Worm (Caenorhabditis elegans): ENCODE data around the gene T01H3.5.
A peak's percentile ranks its signal among the peaks of the same experiment; 100 is the strongest.

Gene T01H3.5

DNA sequence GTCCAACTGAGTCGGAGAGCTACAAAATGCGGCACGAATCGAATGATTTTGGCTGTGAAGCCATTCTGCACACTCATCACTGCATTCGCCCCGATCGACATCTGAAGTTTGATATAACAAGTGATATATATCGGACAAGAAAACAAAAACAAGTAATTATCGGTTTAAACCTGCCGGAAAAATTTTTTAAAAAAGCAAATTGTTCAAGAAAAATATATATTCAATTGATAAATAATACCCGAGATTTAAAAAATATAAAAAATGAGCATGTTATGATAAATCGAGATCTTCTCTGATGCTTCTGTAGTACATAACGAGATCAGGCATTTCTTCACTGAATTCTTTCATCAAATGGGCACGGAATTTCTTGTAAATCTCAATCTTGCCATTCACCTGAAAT, 25.7 kb upstream of the T01H3.5 start, which contains the start of gene T09A5.5:
Gene T09A5.5 (minus strand): TSS at position 101 of the 400 bp plus-strand sequence.
- TF ChIP-seq hlh-1 (tag; optimal IDR thresholded peaks at IDR 0.05) (no peak), nhr-76 (tag; optimal IDR thresholded peaks at IDR 0.05) (no peak), ces-1 (GFP tag; optimal IDR thresholded peaks at IDR 0.05) (no peak), ztf-11 (tag; optimal IDR thresholded peaks at IDR 0.05) (no peak), sem-2 (GFP tag; optimal IDR thresholded peaks at IDR 0.05) (no peak), elt-3 (tag; optimal IDR thresholded peaks at IDR 0.05) (no peak), unc-39 (tag; optimal IDR thresholded peaks at IDR 0.05) (no peak), ceh-43 (GFP tag; optimal IDR thresholded peaks at IDR 0.05) (no peak), nhr-12 (tag; optimal IDR thresholded peaks at IDR 0.05) (no peak), tbx-8 (GFP tag; optimal IDR thresholded peaks at IDR 0.05) (no peak), M03D4.4 (tag; optimal IDR thresholded peaks at IDR 0.05) (no peak), cnd-1 (tag; optimal IDR thresholded peaks at IDR 0.05) (no peak), ceh-83 (GFP tag; optimal IDR thresholded peaks at IDR 0.05) (no peak), blmp-1 (tag; optimal IDR thresholded peaks at IDR 0.05) (no peak), unc-120 (tag; optimal IDR thresholded peaks at IDR 0.05; ENCODE audit: poor library complexity, severe bottlenecking) (no peak), elt-1 (tag; optimal IDR thresholded peaks at IDR 0.05; ENCODE audit: borderline replicate concordance, insufficient read depth) (no peak), nhr-237 (tag; optimal IDR thresholded peaks at IDR 0.05) (no peak), mep-1 (tag; optimal IDR thresholded peaks at IDR 0.05) (no peak)

DNA sequence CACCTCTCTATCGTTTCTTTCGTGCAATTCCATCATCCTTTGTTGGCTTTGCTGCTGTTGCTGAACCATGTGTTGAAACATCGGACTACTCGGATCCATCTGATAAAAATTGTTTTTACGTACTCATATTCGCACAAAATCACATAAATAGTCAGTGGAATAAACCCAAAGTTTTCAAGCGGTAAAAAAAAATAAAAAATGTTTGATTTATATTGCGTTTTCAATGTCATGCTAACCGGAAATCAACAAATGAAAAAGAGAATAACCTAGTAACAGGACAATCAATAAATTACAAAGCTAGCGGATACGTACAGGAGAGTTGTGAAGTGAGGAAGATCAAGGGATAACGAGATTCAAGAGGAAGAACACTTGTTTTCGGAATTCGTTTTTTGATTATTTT, 24.5 kb upstream of the T01H3.5 start, which contains the start of gene mdt-10:
Gene mdt-10 (minus strand): TSS at position 101 of the 400 bp plus-strand sequence.
- TF ChIP-seq snpc-4 (tag; optimal IDR thresholded peaks at IDR 0.05): no peak
- no peak for TF ChIP-seq unc-120 (tag; optimal IDR thresholded peaks at IDR 0.05; ENCODE audit: poor library complexity, severe bottlenecking)
- no peak for TF ChIP-seq zip-8 (tag; optimal IDR thresholded peaks at IDR 0.05)
- no peak for TF ChIP-seq nhr-28 (tag; optimal IDR thresholded peaks at IDR 0.05)
- no peak for TF ChIP-seq tbx-8 (GFP tag; optimal IDR thresholded peaks at IDR 0.05)
- TF ChIP-seq cnd-1 (tag; optimal IDR thresholded peaks at IDR 0.05): no peak
- no peak for TF ChIP-seq ztf-11 (tag; optimal IDR thresholded peaks at IDR 0.05)
- TF ChIP-seq lsy-2 (tag; optimal IDR thresholded peaks at IDR 0.05): no peak
- no peak for TF ChIP-seq elt-3 (tag; optimal IDR thresholded peaks at IDR 0.05)
- TF ChIP-seq mab-5 (tag; optimal IDR thresholded peaks at IDR 0.05): no peak
- TF ChIP-seq unc-62 (GFP tag; optimal IDR thresholded peaks at IDR 0.05): no peak
- TF ChIP-seq nhr-2 (tag; optimal IDR thresholded peaks at IDR 0.05): no peak
- TF ChIP-seq ceh-83 (GFP tag; optimal IDR thresholded peaks at IDR 0.05): no peak
- no peak for TF ChIP-seq ces-1 (GFP tag; optimal IDR thresholded peaks at IDR 0.05)
- TF ChIP-seq ham-2 (GFP tag; optimal IDR thresholded peaks at IDR 0.05): no peak
- TF ChIP-seq M03D4.4 (tag; optimal IDR thresholded peaks at IDR 0.05): no peak
- no peak for TF ChIP-seq drap-1 (GFP tag; optimal IDR thresholded peaks at IDR 0.05)
- TF ChIP-seq unc-39 (tag; optimal IDR thresholded peaks at IDR 0.05): no peak
- no peak for TF ChIP-seq lin-32 (GFP tag; optimal IDR thresholded peaks at IDR 0.05)

DNA sequence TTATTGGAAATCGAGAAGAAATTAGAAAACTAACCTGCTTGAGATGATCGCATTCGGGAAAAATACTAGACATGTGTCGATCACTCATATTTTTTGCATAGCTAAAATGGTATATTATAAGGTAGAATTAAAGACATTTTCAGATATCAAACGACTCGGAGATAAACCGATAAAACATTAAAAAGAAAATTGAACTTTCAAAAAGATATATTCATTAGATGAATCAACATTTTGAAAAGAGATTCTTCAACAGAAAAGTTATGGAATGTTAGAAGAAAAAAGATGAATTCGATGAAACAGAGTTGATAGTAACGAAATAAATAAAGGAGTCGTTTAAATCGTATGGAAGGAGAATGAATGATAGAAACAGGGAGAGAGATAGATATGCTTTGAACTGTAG, 23.8 kb upstream of the T01H3.5 start, which contains the start of gene mdmh-35:
Gene mdmh-35 (minus strand): TSS at position 101 of the 400 bp plus-strand sequence.
- no peak for TF ChIP-seq nhr-12 (tag; optimal IDR thresholded peaks at IDR 0.05)
- no peak for TF ChIP-seq unc-39 (tag; optimal IDR thresholded peaks at IDR 0.05)
- no peak for TF ChIP-seq nhr-2 (tag; optimal IDR thresholded peaks at IDR 0.05)
- no peak for TF ChIP-seq ces-1 (GFP tag; optimal IDR thresholded peaks at IDR 0.05)
- TF ChIP-seq mab-5 (tag; optimal IDR thresholded peaks at IDR 0.05): no peak
- no peak for TF ChIP-seq ztf-11 (tag; optimal IDR thresholded peaks at IDR 0.05)
- no peak for TF ChIP-seq hlh-1 (tag; optimal IDR thresholded peaks at IDR 0.05)
- no peak for TF ChIP-seq mls-2 (tag; optimal IDR thresholded peaks at IDR 0.05)
- no peak for TF ChIP-seq zip-8 (tag; optimal IDR thresholded peaks at IDR 0.05)
- no peak for TF ChIP-seq ceh-43 (GFP tag; optimal IDR thresholded peaks at IDR 0.05)
- TF ChIP-seq unc-62 (GFP tag; optimal IDR thresholded peaks at IDR 0.05): no peak
- no peak for TF ChIP-seq blmp-1 (tag; optimal IDR thresholded peaks at IDR 0.05)
- TF ChIP-seq nhr-237 (tag; optimal IDR thresholded peaks at IDR 0.05): no peak
- no peak for TF ChIP-seq nhr-76 (tag; optimal IDR thresholded peaks at IDR 0.05)
- TF ChIP-seq nhr-28 (tag; optimal IDR thresholded peaks at IDR 0.05): no peak

DNA sequence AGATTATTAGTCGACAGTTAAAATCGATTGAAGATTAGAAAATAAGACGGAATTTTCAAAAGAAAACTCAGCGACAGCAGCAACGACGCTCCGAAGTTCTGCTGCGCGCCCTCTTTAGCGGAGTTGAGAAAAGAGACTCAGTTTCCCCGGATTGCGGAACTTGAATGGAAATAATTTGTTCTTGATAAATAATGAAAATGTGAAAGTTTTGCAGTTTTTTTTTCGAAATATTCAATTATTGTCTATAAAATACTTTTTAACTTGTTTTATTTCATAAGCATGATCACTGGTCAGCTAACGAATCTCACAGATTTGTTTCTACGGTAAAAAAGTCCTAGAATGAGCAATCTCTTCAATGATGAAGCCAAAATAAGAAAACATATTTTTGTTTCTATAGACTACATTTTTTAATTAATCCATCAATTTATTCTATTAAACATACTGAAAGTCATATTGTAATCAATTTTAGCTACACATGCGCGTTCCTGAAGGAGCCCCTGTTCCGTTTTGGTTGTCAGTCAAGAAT, 21.9 kb upstream of the T01H3.5 start, which contains the start of the genes cec-3 and T09A5.15:
Gene cec-3 (minus strand): TSS at position 116 of the 526 bp plus-strand sequence.
Gene T09A5.15 (plus strand): TSS at position 476 of the 526 bp plus-strand sequence.
- TF ChIP-seq flh-1 (GFP tag; optimal IDR thresholded peaks at IDR 0.05): no peak
- no peak for TF ChIP-seq M03D4.4 (tag; optimal IDR thresholded peaks at IDR 0.05)
- peak; percentile 28 for TF ChIP-seq mab-5 (tag; optimal IDR thresholded peaks at IDR 0.05)
- TF ChIP-seq mep-1 (tag; optimal IDR thresholded peaks at IDR 0.05): peak; percentile 9
- no peak for TF ChIP-seq zip-8 (tag; optimal IDR thresholded peaks at IDR 0.05)
- TF ChIP-seq ces-1 (GFP tag; optimal IDR thresholded peaks at IDR 0.05): peak; percentile 54
- peak; percentile 65 for TF ChIP-seq nhr-237 (tag; optimal IDR thresholded peaks at IDR 0.05)
- TF ChIP-seq unc-120 (tag; optimal IDR thresholded peaks at IDR 0.05; ENCODE audit: poor library complexity, severe bottlenecking): peak; percentile 56
- no peak for TF ChIP-seq nhr-12 (tag; optimal IDR thresholded peaks at IDR 0.05)
- TF ChIP-seq lsy-2 (tag; optimal IDR thresholded peaks at IDR 0.05): peak; percentile 24

Measured in whole organism, mixed stage, embryonic.